Worm (Caenorhabditis elegans) whole organism, mixed stage, embryonic: ENCODE results near the gene srh-44.

Experiments
- M03D4.4 ChIP-seq: sonication (generic microtip); optimal IDR thresholded peaks from 2 replicates; lab custom pipeline; 2017; ENCODE audit warnings: mild to moderate bottlenecking, missing genetic modification characterization, missing compliant biosample characterization
- bed-3 ChIP-seq: fragments of 200-800 bp; sonication (Bioruptor generic); optimal IDR thresholded peaks from 3 replicates; lab custom pipeline; 2018; ENCODE audit warnings: mild to moderate bottlenecking, missing genetic modification characterization, moderate library complexity, missing compliant biosample characterization
- blmp-1 ChIP-seq: fragments of 150-350 bp; optimal IDR thresholded peaks from 2 replicates; lab custom pipeline; 2014; ENCODE audit warnings: missing biosample characterization, missing genetic modification characterization
- ceh-39 ChIP-seq: fragments of 150-350 bp; optimal IDR thresholded peaks from 2 replicates; lab custom pipeline; 2014; ENCODE audit warnings: missing biosample characterization, missing genetic modification characterization
- ceh-43 ChIP-seq: fragments of 200-800 bp; sonication (Bioruptor generic); optimal IDR thresholded peaks from 2 replicates; lab custom pipeline; 2018; ENCODE audit warnings: mild to moderate bottlenecking, missing genetic modification characterization, moderate library complexity, missing compliant biosample characterization
- ceh-83 ChIP-seq: fragments of 200-800 bp; sonication (Bioruptor generic); optimal IDR thresholded peaks from 2 replicates; lab custom pipeline; 2018; ENCODE audit warnings: mild to moderate bottlenecking, missing genetic modification characterization, missing compliant biosample characterization
- ces-1 ChIP-seq: fragments of 150-350 bp; optimal IDR thresholded peaks from 2 replicates; lab custom pipeline; 2014; ENCODE audit warnings: missing biosample characterization, missing genetic modification reagents, missing genetic modification characterization
- elt-1 ChIP-seq: sonication (generic microtip); optimal IDR thresholded peaks from 2 replicates; lab custom pipeline; 2017; ENCODE audit warnings: missing genetic modification characterization, mild to moderate bottlenecking, missing compliant biosample characterization, antibody characterized with exemption, moderate library complexity, borderline replicate concordance; ENCODE audit not compliant: insufficient read depth
- flh-1 ChIP-seq: fragments of 200-800 bp; sonication (Bioruptor generic); optimal IDR thresholded peaks from 2 replicates; lab custom pipeline; 2018; ENCODE audit warnings: mild to moderate bottlenecking, missing genetic modification characterization, moderate library complexity, missing compliant biosample characterization
- ham-2 ChIP-seq: fragments of 200-800 bp; sonication (Bioruptor generic); optimal IDR thresholded peaks from 2 replicates; lab custom pipeline; 2018; ENCODE audit warnings: mild to moderate bottlenecking, missing genetic modification characterization, missing compliant biosample characterization
- hlh-1 ChIP-seq: fragments of 150-350 bp; optimal IDR thresholded peaks from 2 replicates; lab custom pipeline; 2014; ENCODE audit warnings: missing biosample characterization, missing genetic modification reagents, missing genetic modification characterization
- lin-13 ChIP-seq: fragments of 150-350 bp; optimal IDR thresholded peaks from 2 replicates; lab custom pipeline; 2014; ENCODE audit warnings: missing biosample characterization, missing genetic modification characterization
- lin-32 ChIP-seq: fragments of 200-800 bp; sonication (Bioruptor generic); optimal IDR thresholded peaks from 2 replicates; lab custom pipeline; 2018; ENCODE audit warnings: mild to moderate bottlenecking, missing genetic modification characterization, missing compliant biosample characterization
- lsy-2 ChIP-seq: fragments of 150-350 bp; optimal IDR thresholded peaks from 2 replicates; lab custom pipeline; 2014; ENCODE audit warnings: missing biosample characterization, missing genetic modification characterization
- mab-5 ChIP-seq: fragments of 150-350 bp; optimal IDR thresholded peaks from 2 replicates; lab custom pipeline; 2014; ENCODE audit warnings: missing biosample characterization, missing genetic modification characterization
- mep-1 ChIP-seq: fragments of 150-350 bp; optimal IDR thresholded peaks from 2 replicates; lab custom pipeline; 2017; ENCODE audit warnings: missing biosample characterization, missing genetic modification reagents, missing genetic modification characterization, inconsistent platforms
- mls-2 ChIP-seq: sonication (generic microtip); optimal IDR thresholded peaks from 2 replicates; lab custom pipeline; 2016; ENCODE audit warnings: mild to moderate bottlenecking, missing genetic modification characterization, moderate library complexity, missing compliant biosample characterization
- nhr-12 ChIP-seq: fragments of 150-350 bp; optimal IDR thresholded peaks from 2 replicates; lab custom pipeline; 2014; ENCODE audit warnings: missing biosample characterization, missing genetic modification characterization
- nhr-2 ChIP-seq: fragments of 150-350 bp; optimal IDR thresholded peaks from 2 replicates; lab custom pipeline; 2014; ENCODE audit warnings: missing biosample characterization, missing genetic modification characterization
- nhr-237 ChIP-seq: fragments of 150-350 bp; optimal IDR thresholded peaks from 2 replicates; lab custom pipeline; 2014; ENCODE audit warnings: missing biosample characterization, missing genetic modification characterization
- nhr-28 ChIP-seq: fragments of 150-350 bp; optimal IDR thresholded peaks from 2 replicates; lab custom pipeline; 2014; ENCODE audit warnings: missing biosample characterization, missing genetic modification characterization
- nhr-76 ChIP-seq: sonication (generic microtip); optimal IDR thresholded peaks from 2 replicates; lab custom pipeline; 2017; ENCODE audit warnings: missing biosample characterization, missing genetic modification characterization
- pha-4 ChIP-seq: fragments of 150-350 bp; optimal IDR thresholded peaks from 2 replicates; lab custom pipeline; 2018; ENCODE audit warnings: missing biosample characterization, missing genetic modification reagents, missing genetic modification characterization
- sem-2 ChIP-seq: fragments of 200-800 bp; sonication (Bioruptor generic); optimal IDR thresholded peaks from 2 replicates; lab custom pipeline; 2018; ENCODE audit warnings: mild to moderate bottlenecking, missing genetic modification characterization, missing compliant biosample characterization
- tbx-8 ChIP-seq: fragments of 200-800 bp; sonication (Bioruptor generic); optimal IDR thresholded peaks from 2 replicates; lab custom pipeline; 2018; ENCODE audit warnings: mild to moderate bottlenecking, missing genetic modification characterization, moderate library complexity, missing compliant biosample characterization
- unc-120 ChIP-seq: sonication (generic microtip); optimal IDR thresholded peaks from 2 replicates; lab custom pipeline; 2017; ENCODE audit warnings: missing genetic modification characterization, missing compliant biosample characterization; ENCODE audit not compliant: poor library complexity, severe bottlenecking
- unc-39 ChIP-seq: fragments of 150-350 bp; optimal IDR thresholded peaks from 2 replicates; lab custom pipeline; 2014; ENCODE audit warnings: missing biosample characterization, missing genetic modification characterization
- unc-62 ChIP-seq: fragments of 150-350 bp; optimal IDR thresholded peaks from 2 replicates; lab custom pipeline; 2014; ENCODE audit warnings: missing biosample characterization, missing genetic modification reagents, missing genetic modification characterization
- zip-8 ChIP-seq: fragments of 150-350 bp; optimal IDR thresholded peaks from 2 replicates; lab custom pipeline; 2014; ENCODE audit warnings: missing biosample characterization, missing genetic modification characterization
- ztf-11 ChIP-seq: fragments of 150-350 bp; optimal IDR thresholded peaks from 2 replicates; lab custom pipeline; 2014; ENCODE audit warnings: missing biosample characterization, missing genetic modification characterization

The srh-44 gene

DNA sequence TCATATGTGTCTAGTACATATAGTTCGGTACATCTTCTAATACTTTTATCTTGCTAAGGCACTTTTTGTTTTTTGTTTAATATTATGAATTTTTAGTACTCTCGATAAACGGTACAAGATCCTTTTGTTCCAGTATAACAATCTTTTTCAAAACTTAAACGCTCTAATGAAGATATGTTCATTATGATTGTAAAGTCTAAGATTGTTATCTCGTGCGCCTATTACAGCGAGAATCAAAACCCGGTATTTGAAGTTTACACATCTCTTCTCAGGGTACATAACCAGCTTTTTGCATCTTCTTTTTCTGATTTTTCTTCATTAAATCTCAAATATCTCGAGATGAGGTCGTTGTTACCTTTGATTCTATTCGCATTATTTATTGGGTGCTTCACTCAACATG lies 26.9 kb upstream of the srh-44 start, which contains the start of gene B0334.13:
Gene B0334.13 (plus strand): TSS at position 301 of the 400 bp plus-strand sequence.
- TF ChIP-seq ztf-11 (tag; lab: Kevin White, UChicago), result no peak
- no peak for TF ChIP-seq ces-1 (GFP tag; lab: Kevin White, UChicago)
- no peak for TF ChIP-seq pha-4 (tag; lab: Kevin White, UChicago)
- TF ChIP-seq sem-2, result no peak

DNA sequence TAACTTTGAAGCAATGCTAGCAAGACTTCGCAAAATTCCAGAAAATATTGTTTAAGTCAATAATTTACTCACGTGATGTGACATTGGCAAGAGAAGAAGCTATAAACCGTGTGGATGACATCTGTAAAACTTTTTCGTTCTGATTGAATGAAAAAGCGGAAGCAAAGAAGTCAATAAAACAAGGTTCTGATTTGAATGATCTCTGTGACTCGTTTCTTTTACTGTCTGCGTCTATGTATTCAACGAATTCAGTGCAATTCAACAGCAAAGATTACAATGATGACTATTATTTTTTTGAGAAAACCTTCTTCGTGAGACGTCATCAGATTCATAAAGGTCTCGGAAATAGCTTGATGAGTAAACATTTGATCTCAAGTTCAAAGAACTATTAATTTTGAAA lies 22.0 kb upstream of the srh-44 start, which contains the start of gene hacl-1:
Gene hacl-1 (minus strand): TSS at position 121 of the 400 bp plus-strand sequence.
- TF ChIP-seq mab-5 (tag; lab: Kevin White, UChicago) (no peak), bed-3 (no peak), elt-1 (no peak), nhr-237 (tag; lab: Kevin White, UChicago) (no peak), nhr-12 (tag; lab: Kevin White, UChicago) (no peak), ham-2 (no peak), tbx-8 (GFP tag; lab: Kevin White, UChicago) (no peak), ceh-43 (GFP tag; lab: Kevin White, UChicago) (no peak)

DNA sequence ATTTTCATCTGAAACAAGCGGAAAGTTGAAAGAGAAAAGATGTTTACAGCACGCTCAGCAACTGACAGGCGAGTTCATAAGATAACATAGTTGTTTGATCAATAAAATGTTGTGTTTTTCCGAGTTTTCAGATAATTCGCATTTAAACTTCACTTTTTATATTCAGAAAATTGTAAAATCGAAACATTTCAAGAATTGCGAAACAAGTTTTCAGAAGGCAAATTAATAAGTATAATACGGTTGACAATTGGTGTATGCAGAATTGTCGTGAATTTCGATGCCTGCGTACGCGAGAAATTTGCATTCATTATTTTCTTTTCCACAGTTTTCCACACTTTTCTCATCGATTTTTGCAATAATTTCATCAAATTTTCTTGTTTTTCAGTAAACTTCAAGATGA lies 19.6 kb upstream of the srh-44 start, which contains the start of the genes ooc-3 and B0334.4:
Gene ooc-3 (minus strand): TSS at position 15 of the 400 bp plus-strand sequence.
Gene B0334.4 (plus strand): TSS at position 386 of the 400 bp plus-strand sequence.
- no peak for TF ChIP-seq flh-1
- TF ChIP-seq lin-32 (GFP tag; lab: Kevin White, UChicago), result no peak
- TF ChIP-seq nhr-28, result no peak
- TF ChIP-seq bed-3, result no peak
- TF ChIP-seq hlh-1, result no peak
- TF ChIP-seq ces-1 (GFP tag; lab: Kevin White, UChicago), result peak; percentile 94
- TF ChIP-seq lin-13 (tag; lab: Kevin White, UChicago), result no peak
- TF ChIP-seq lsy-2 (tag; lab: Kevin White, UChicago), result peak; percentile 91
- no peak for TF ChIP-seq zip-8 (tag; lab: Kevin White, UChicago)
- TF ChIP-seq, all 35 proteins: peak for 2

DNA sequence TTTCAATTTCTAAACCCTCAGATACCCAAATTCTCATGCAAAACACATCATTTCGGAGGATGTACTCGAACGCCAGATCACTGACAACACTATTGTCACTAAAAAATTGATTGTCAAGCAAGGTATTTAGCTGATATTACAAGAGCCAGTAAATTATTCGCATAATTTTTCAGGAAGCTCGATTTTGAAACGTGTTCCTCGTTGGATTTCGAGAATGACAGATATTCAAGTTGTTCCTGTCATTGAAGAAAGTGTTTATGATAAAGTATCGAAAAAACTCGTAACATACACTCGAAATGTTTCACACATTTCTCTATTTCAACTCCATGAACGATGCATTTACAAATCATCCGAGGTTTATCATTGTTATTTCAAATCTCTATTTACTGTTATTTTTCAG lies 19.1 kb upstream of the srh-44 start:
- TF ChIP-seq nhr-12 (tag; lab: Kevin White, UChicago), result no peak
- no peak for TF ChIP-seq ceh-83 (GFP tag; lab: Kevin White, UChicago)
- TF ChIP-seq nhr-76 (tag; lab: Kevin White, UChicago), result no peak
- TF ChIP-seq sem-2, result no peak
- no peak for TF ChIP-seq lsy-2 (tag; lab: Kevin White, UChicago)
- no peak for TF ChIP-seq tbx-8 (GFP tag; lab: Kevin White, UChicago)
- TF ChIP-seq nhr-237 (tag; lab: Kevin White, UChicago), result no peak
- no peak for TF ChIP-seq M03D4.4
- no peak for TF ChIP-seq hlh-1
- TF ChIP-seq elt-1, result no peak
- TF ChIP-seq mls-2 (tag; lab: Kevin White, UChicago), result no peak
- no peak for TF ChIP-seq unc-39 (tag; lab: Kevin White, UChicago)

DNA sequence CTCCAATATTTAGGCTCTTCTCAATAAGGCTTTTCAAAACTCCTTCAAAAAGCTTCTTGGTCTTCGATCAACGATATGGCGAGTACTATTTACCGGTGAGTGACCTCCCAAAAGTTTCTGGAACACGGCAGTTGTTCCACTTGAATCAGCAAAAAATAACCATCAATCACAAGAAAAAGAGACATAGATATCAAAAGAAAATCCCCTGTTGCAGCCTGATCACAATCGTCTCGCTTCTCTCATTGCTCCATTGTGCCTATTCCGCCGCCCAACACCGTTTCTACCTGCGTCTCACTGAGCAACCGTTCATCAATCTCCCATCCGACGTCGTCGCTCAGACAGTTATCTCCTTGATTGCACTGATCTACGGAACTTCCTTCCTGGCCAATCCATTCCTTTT lies 18.1 kb upstream of the srh-44 start, which contains the start of gene emc-5:
Gene emc-5 (plus strand): TSS at position 14 of the 400 bp plus-strand sequence.
- TF ChIP-seq sem-2 (no peak), lsy-2 (tag; lab: Kevin White, UChicago) (no peak), zip-8 (tag; lab: Kevin White, UChicago) (no peak), unc-62 (GFP tag; lab: Kevin White, UChicago) (peak; percentile 49), mep-1 (no peak), blmp-1 (no peak), ceh-43 (GFP tag; lab: Kevin White, UChicago) (no peak), unc-120 (tag; lab: Kevin White, UChicago) (peak; percentile 57), ztf-11 (tag; lab: Kevin White, UChicago) (no peak), nhr-2 (tag; lab: Kevin White, UChicago) (no peak), hlh-1 (peak; percentile 66), ceh-39 (tag; lab: Kevin White, UChicago) (no peak)
- TF ChIP-seq, all 35 proteins: peak for 3

DNA sequence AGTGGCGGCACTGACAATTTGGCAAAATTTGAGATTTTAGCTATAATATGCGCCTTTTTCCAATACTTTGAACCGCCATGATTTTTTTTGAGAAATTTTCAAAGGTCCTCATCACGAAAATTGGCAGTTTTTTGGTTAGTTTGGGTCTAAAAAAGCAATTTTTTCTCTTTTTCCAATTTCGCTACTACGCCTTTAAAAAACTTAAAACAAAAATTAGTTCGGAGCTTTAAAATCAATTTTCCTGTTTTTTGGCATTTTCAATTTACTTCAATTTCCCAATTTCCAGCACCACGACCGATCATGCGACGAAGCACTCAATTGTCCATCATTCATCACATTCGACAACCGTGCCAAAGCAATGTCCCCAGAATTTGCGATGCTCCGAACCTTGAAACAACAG lies 17.5 kb upstream of the srh-44 start, which contains the start of gene B0334.5:
Gene B0334.5 (plus strand): TSS at position 301 of the 400 bp plus-strand sequence.
- TF ChIP-seq hlh-1 (no peak), ceh-83 (GFP tag; lab: Kevin White, UChicago) (no peak)
